Fruit fly (Drosophila melanogaster): ENCODE measurements around the gene JMJD6.

Gene JMJD6

dm6 chr3R:22356464-22357410, 5.4 kb downstream of the JMJD6 start, which contains the start of gene Sar1 (continued):
- peak in 1 of 2 experiments; percentile 59 for TF ChIP-seq Pdp1 (GFP tag; optimal IDR thresholded peaks at IDR 0.05)
- TF ChIP-seq tna (GFP tag; IDR thresholded peaks at IDR 0.05; ENCODE audit: partially characterized antibody) = peak; percentile 69
- peak; percentile 86 for TF ChIP-seq MESR4 (GFP tag; optimal IDR thresholded peaks at IDR 0.05)
- TF ChIP-seq stwl (tag; optimal IDR thresholded peaks at IDR 0.05) = peak; percentile 94
- peak; percentile 47 for TF ChIP-seq Spps (tag; optimal IDR thresholded peaks at IDR 0.05)
- peak; percentile 95 for TF ChIP-seq CG6791 (GFP tag; IDR thresholded peaks at IDR 0.05; ENCODE audit: partially characterized antibody)
- no peak for TF ChIP-seq Nf-YC (tag; optimal IDR thresholded peaks at IDR 0.05)
- no peak for TF ChIP-seq klu (GFP tag; IDR thresholded peaks at IDR 0.05)
- no peak for TF ChIP-seq Ptx1 (GFP tag; IDR thresholded peaks at IDR 0.05)
- TF ChIP-seq CG3726 (GFP tag; IDR thresholded peaks at IDR 0.05) = no peak
- TF ChIP-seq fd96Cb (tag; optimal IDR thresholded peaks at IDR 0.05) = no peak
- TF ChIP-seq lola (GFP tag; optimal IDR thresholded peaks at IDR 0.05) = no peak
- peak; percentile 26 for TF ChIP-seq disco-r (GFP tag; optimal IDR thresholded peaks at IDR 0.05)
- peak; percentile 95 for TF ChIP-seq Dll (GFP tag; IDR thresholded peaks at IDR 0.05; ENCODE audit: partially characterized antibody)
- no peak for TF ChIP-seq CG3995 (GFP tag; optimal IDR thresholded peaks at IDR 0.05)
- no peak for TF ChIP-seq CG4820 (GFP tag; optimal IDR thresholded peaks at IDR 0.05)
- peak; percentile 98 for TF ChIP-seq CG9797 (GFP tag; optimal IDR thresholded peaks at IDR 0.05)
- TF ChIP-seq gcm (GFP tag; optimal IDR thresholded peaks at IDR 0.05) = peak; percentile 33
- TF ChIP-seq CG15696 (tag; optimal IDR thresholded peaks at IDR 0.05) = no peak
- no peak for TF ChIP-seq CG17328 (GFP tag; IDR thresholded peaks at IDR 0.05)
- TF ChIP-seq HLH3B (GFP tag; IDR thresholded peaks at IDR 0.05) = no peak; the same call in 1 of the 2 replicates
- no peak for TF ChIP-seq CG9727 (GFP tag; optimal IDR thresholded peaks at IDR 0.05)
- TF ChIP-seq CG11696 (GFP tag; IDR thresholded peaks at IDR 0.05) = no peak
- TF ChIP-seq pros (GFP tag; optimal IDR thresholded peaks at IDR 0.05) = no peak
- TF ChIP-seq ato (GFP tag; IDR thresholded peaks at IDR 0.05; ENCODE audit: partially characterized antibody) = peak; percentile 88
- no peak for TF ChIP-seq ssp (GFP tag; IDR thresholded peaks at IDR 0.05)
- TF ChIP-seq nom (GFP tag; optimal IDR thresholded peaks at IDR 0.05) = peak; percentile 37
- TF ChIP-seq CG9609 (GFP tag; optimal IDR thresholded peaks at IDR 0.05) = peak; percentile 41
- peak; percentile 59 for TF ChIP-seq dm (GFP tag; optimal IDR thresholded peaks at IDR 0.05)
- no peak for TF ChIP-seq CG7357 (GFP tag; IDR thresholded peaks at IDR 0.05)
- no peak for TF ChIP-seq Hr78 (GFP tag; optimal IDR thresholded peaks at IDR 0.05)
- no peak for TF ChIP-seq ATbp (GFP tag; optimal IDR thresholded peaks at IDR 0.05)
- no peak for TF ChIP-seq Meics (GFP tag; optimal IDR thresholded peaks at IDR 0.05)
- TF ChIP-seq CG12104 (GFP tag; optimal IDR thresholded peaks at IDR 0.05) = no peak
- no peak for TF ChIP-seq cato (GFP tag; optimal IDR thresholded peaks at IDR 0.05; ENCODE audit: borderline replicate concordance)
- TF ChIP-seq crc (GFP tag; optimal IDR thresholded peaks at IDR 0.05) = no peak
- no peak for TF ChIP-seq Rx (GFP tag; IDR thresholded peaks at IDR 0.05)
- TF ChIP-seq ash1 (GFP tag; optimal IDR thresholded peaks at IDR 0.05) = no peak
- TF ChIP-seq CG18011 (GFP tag; optimal IDR thresholded peaks at IDR 0.05) = no peak
- TF ChIP-seq prd (optimal IDR thresholded peaks at IDR 0.05) = no peak
- no peak; the same call in 2 of the 3 replicates for TF ChIP-seq prd (GFP tag; IDR thresholded peaks at IDR 0.05)
- peak; percentile 70 for TF ChIP-seq gsb-n (tag; optimal IDR thresholded peaks at IDR 0.05)
- TF ChIP-seq Dp (GFP tag; optimal IDR thresholded peaks at IDR 0.05) = peak; percentile 100
- peak; percentile 80 for TF ChIP-seq YL-1 (GFP tag; optimal IDR thresholded peaks at IDR 0.05)
- peak; percentile 19 to 55 for TF ChIP-seq dpn (GFP tag; optimal IDR thresholded peaks at IDR 0.05)
- peak; percentile 47 for TF ChIP-seq CG13624 (GFP tag; optimal IDR thresholded peaks at IDR 0.05)
- no peak for TF ChIP-seq CG6765 (GFP tag; optimal IDR thresholded peaks at IDR 0.05)
- TF ChIP-seq fu2 (GFP tag; optimal IDR thresholded peaks at IDR 0.05) = peak; percentile 51

Measured in whole organism, embryonic.